Worm (Caenorhabditis elegans): ENCODE results near the gene B0035.22.

The B0035.22 gene

ce11 chrIV:11329269-11329668 is 14.3 kb downstream of the B0035.22 start, which contains the start of gene leo-1:
Gene leo-1 (minus strand): TSS chrIV:11329369.
- TF ChIP-seq nhr-12 (tag; optimal IDR thresholded peaks at IDR 0.05) (no peak), pha-4 (tag; optimal IDR thresholded peaks at IDR 0.05) (no peak), lin-13 (tag; optimal IDR thresholded peaks at IDR 0.05) (no peak), mab-5 (tag; optimal IDR thresholded peaks at IDR 0.05) (no peak), nhr-2 (tag; optimal IDR thresholded peaks at IDR 0.05) (no peak), nhr-28 (tag; optimal IDR thresholded peaks at IDR 0.05) (no peak), cnd-1 (tag; optimal IDR thresholded peaks at IDR 0.05) (no peak), ceh-43 (GFP tag; optimal IDR thresholded peaks at IDR 0.05) (no peak), sem-2 (GFP tag; optimal IDR thresholded peaks at IDR 0.05) (no peak), snpc-4 (tag; optimal IDR thresholded peaks at IDR 0.05) (no peak), tbx-8 (GFP tag; optimal IDR thresholded peaks at IDR 0.05) (no peak), unc-120 (tag; optimal IDR thresholded peaks at IDR 0.05; ENCODE audit: poor library complexity, severe bottlenecking) (no peak), flh-1 (GFP tag; optimal IDR thresholded peaks at IDR 0.05) (no peak), mls-2 (tag; optimal IDR thresholded peaks at IDR 0.05) (no peak), ztf-11 (tag; optimal IDR thresholded peaks at IDR 0.05) (no peak)

DNA sequence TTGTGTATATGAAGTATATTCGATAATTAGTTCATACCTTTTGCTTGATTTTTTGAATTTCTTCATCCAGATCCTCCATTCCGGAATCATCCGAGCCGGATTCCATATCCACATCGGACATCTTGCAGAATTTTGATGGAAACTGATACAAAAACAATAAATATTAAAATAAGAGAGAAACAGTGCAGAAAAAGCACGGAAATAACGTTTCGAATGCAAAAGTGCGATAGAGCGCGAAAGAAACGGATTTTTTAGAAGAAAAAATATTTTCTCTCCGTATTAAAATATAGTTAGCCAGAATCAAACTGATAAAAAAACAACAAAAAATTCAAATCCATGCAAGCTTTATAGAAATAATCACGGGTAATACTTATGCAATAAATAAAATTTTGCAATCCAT is 17.8 kb downstream of the B0035.22 start, which contains the start of gene sart-3:
Gene sart-3 (minus strand): TSS at position 219 of the 400 bp plus-strand sequence.
- TF ChIP-seq ceh-39 (tag; optimal IDR thresholded peaks at IDR 0.05) (no peak), elt-3 (tag; optimal IDR thresholded peaks at IDR 0.05) (no peak), mep-1 (tag; optimal IDR thresholded peaks at IDR 0.05) (no peak), mab-5 (tag; optimal IDR thresholded peaks at IDR 0.05) (no peak), tbx-8 (GFP tag; optimal IDR thresholded peaks at IDR 0.05) (no peak)

DNA sequence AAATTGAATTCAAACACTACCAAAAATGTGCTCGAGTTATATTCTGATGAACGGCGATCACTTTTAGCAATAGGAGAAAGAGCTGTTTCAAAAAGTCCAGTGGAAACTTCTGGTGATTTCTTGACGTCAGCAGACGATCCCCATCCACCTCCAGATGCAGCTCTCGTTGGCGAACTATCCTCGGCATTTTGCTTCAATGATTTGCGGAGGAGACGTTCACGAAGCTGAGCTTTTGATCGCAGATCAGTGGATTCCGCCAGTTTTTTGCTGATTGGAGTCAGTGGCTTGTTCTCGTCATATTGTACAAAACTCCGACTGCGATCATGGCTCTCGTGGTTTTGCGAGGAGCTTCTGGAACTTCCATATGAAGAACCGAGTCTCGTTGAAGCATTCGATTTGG is 21.2 kb downstream of the B0035.22 start:
- no peak for TF ChIP-seq nhr-28 (tag; optimal IDR thresholded peaks at IDR 0.05)
- no peak for TF ChIP-seq nhr-76 (tag; optimal IDR thresholded peaks at IDR 0.05)
- TF ChIP-seq zip-8 (tag; optimal IDR thresholded peaks at IDR 0.05): no peak
- TF ChIP-seq mab-5 (tag; optimal IDR thresholded peaks at IDR 0.05): no peak
- no peak for TF ChIP-seq tbx-8 (GFP tag; optimal IDR thresholded peaks at IDR 0.05)
- no peak for TF ChIP-seq ceh-43 (GFP tag; optimal IDR thresholded peaks at IDR 0.05)
- no peak for TF ChIP-seq ceh-39 (tag; optimal IDR thresholded peaks at IDR 0.05)
- no peak for TF ChIP-seq elt-3 (tag; optimal IDR thresholded peaks at IDR 0.05)
- no peak for TF ChIP-seq pha-4 (tag; optimal IDR thresholded peaks at IDR 0.05)
- TF ChIP-seq ham-2 (GFP tag; optimal IDR thresholded peaks at IDR 0.05): no peak
- TF ChIP-seq lin-13 (tag; optimal IDR thresholded peaks at IDR 0.05): no peak
- TF ChIP-seq sptf-1 (tag; optimal IDR thresholded peaks at IDR 0.05): no peak

DNA sequence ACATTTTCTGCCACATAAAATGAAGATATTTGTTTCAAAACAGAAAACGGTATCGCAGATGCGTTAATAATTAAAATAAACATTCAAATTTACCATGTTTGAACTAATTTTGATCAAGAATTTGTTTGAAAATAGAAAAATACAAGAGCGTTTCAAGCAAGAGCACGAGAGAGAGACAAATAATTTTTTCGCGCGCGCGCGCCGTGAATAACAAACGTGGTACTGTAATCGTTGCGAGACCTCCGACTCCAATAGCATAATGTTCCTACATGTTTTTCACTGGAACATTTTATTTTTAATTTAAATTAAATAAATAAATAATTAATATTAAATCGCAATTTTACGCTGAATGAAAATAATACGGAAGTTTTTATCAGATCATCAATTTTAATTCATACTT is 22.1 kb downstream of the B0035.22 start, which contains the start of gene F54E12.2:
Gene F54E12.2 (minus strand): TSS at position 164 of the 400 bp plus-strand sequence.
- TF ChIP-seq sptf-1 (tag; optimal IDR thresholded peaks at IDR 0.05): no peak
- TF ChIP-seq drap-1 (GFP tag; optimal IDR thresholded peaks at IDR 0.05): no peak
- no peak for TF ChIP-seq hlh-1 (tag; optimal IDR thresholded peaks at IDR 0.05)
- no peak for TF ChIP-seq tbx-8 (GFP tag; optimal IDR thresholded peaks at IDR 0.05)
- TF ChIP-seq lsy-2 (tag; optimal IDR thresholded peaks at IDR 0.05): no peak
- TF ChIP-seq ces-1 (GFP tag; optimal IDR thresholded peaks at IDR 0.05): no peak
- TF ChIP-seq blmp-1 (tag; optimal IDR thresholded peaks at IDR 0.05): no peak
- no peak for TF ChIP-seq mab-5 (tag; optimal IDR thresholded peaks at IDR 0.05)
- no peak for TF ChIP-seq ceh-39 (tag; optimal IDR thresholded peaks at IDR 0.05)
- no peak for TF ChIP-seq unc-39 (tag; optimal IDR thresholded peaks at IDR 0.05)
- no peak for TF ChIP-seq nhr-76 (tag; optimal IDR thresholded peaks at IDR 0.05)
- TF ChIP-seq bed-3 (GFP tag; optimal IDR thresholded peaks at IDR 0.05): no peak
- TF ChIP-seq nhr-237 (tag; optimal IDR thresholded peaks at IDR 0.05): no peak
- no peak for TF ChIP-seq ceh-83 (GFP tag; optimal IDR thresholded peaks at IDR 0.05)
- no peak for TF ChIP-seq mls-2 (tag; optimal IDR thresholded peaks at IDR 0.05)

- no peak for TF ChIP-seq mab-5 (tag; optimal IDR thresholded peaks at IDR 0.05)
- no peak for TF ChIP-seq ceh-43 (GFP tag; optimal IDR thresholded peaks at IDR 0.05)
- no peak for TF ChIP-seq tbx-8 (GFP tag; optimal IDR thresholded peaks at IDR 0.05)
- TF ChIP-seq ceh-83 (GFP tag; optimal IDR thresholded peaks at IDR 0.05): no peak
- no peak for TF ChIP-seq nhr-28 (tag; optimal IDR thresholded peaks at IDR 0.05)
- TF ChIP-seq sptf-1 (tag; optimal IDR thresholded peaks at IDR 0.05): no peak
- TF ChIP-seq pha-4 (tag; optimal IDR thresholded peaks at IDR 0.05): no peak
- TF ChIP-seq M03D4.4 (tag; optimal IDR thresholded peaks at IDR 0.05): no peak
- TF ChIP-seq flh-1 (GFP tag; optimal IDR thresholded peaks at IDR 0.05): no peak
- TF ChIP-seq drap-1 (GFP tag; optimal IDR thresholded peaks at IDR 0.05): no peak
- TF ChIP-seq lin-13 (tag; optimal IDR thresholded peaks at IDR 0.05): no peak
- TF ChIP-seq hlh-1 (tag; optimal IDR thresholded peaks at IDR 0.05): no peak
- no peak for TF ChIP-seq unc-120 (tag; optimal IDR thresholded peaks at IDR 0.05; ENCODE audit: poor library complexity, severe bottlenecking)
- TF ChIP-seq mep-1 (tag; optimal IDR thresholded peaks at IDR 0.05): no peak
- no peak for TF ChIP-seq elt-1 (tag; optimal IDR thresholded peaks at IDR 0.05; ENCODE audit: borderline replicate concordance, insufficient read depth)
- no peak for TF ChIP-seq nhr-76 (tag; optimal IDR thresholded peaks at IDR 0.05)
- TF ChIP-seq lsy-2 (tag; optimal IDR thresholded peaks at IDR 0.05): no peak
These were observed 25.9 kb downstream of the B0035.22 start for ce11 chrIV:11340735-11341443.

Measured in whole organism, mixed stage, embryonic.